Fruit fly (Drosophila melanogaster) Kc167 (cell line): Measurements from ENCODE around the gene CG12016.

Experiments
- Myc ChIP-seq: fragments of >200 bp; optimal IDR thresholded peaks from 2 replicates; lab custom pipeline; 2017; ENCODE audit warnings: missing external identifiers
- Sin3A ChIP-seq: fragments of >200 bp; optimal IDR thresholded peaks from 2 replicates; lab custom pipeline; 2018; ENCODE audit warnings: missing external identifiers
- h ChIP-seq: fragments of >200 bp; optimal IDR thresholded peaks from 3 replicates; lab custom pipeline; 2018; ENCODE audit warnings: missing external identifiers
- insv ChIP-seq: fragments of >200 bp; optimal IDR thresholded peaks from 3 replicates; lab custom pipeline; 2018; ENCODE audit warnings: missing external identifiers
- psq ChIP-seq: fragments of >200 bp; optimal IDR thresholded peaks from 2 replicates; lab custom pipeline; 2017; ENCODE audit warnings: missing external identifiers
- ttk ChIP-seq: sonication (Bioruptor generic); optimal IDR thresholded peaks from 2 replicates; lab custom pipeline; 2017; ENCODE audit warnings: missing external identifiers

The CG12016 gene

DNA sequence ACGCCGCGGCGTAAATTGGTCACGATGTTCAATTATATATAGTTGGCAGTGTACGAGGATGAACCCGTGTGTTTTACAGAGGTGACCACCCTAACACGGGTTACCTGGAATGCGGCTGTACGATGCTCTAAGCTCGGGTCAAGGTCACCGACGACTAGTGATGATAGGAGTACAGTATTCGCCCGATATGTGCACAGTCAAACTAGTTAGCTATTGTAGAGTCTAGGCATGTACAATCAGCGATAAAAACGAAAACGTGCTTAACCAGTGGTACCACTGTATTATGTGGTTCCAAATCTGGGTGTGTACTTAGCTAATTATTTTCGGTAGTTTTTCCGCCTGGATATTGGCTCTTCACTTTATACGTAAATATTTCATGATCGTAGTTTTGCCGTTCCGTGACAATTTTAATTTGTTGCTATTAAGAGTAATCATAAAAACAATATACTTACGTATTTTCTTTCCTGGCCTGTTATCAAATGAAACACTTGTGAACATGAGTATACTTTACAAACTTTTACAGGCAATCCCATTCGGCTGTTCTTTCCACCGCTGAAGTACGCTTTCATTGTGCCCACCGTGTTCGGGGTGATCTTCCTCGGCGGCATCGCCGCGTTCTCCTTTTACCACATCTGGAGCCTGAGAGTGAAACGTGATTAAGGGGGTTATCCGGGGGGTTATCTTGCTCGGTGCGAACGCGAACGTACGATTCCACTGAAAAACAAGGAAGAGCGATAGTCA, 807 bp downstream of the CG12016 start:
- TF ChIP-seq Sin3A (lab: Kevin White, UChicago) (no peak), psq (lab: Kevin White, UChicago) (no peak), Myc (lab: Kevin White, UChicago) (no peak), insv (lab: Kevin White, UChicago) (no peak), h (lab: Kevin White, UChicago) (no peak), ttk (no peak)

DNA sequence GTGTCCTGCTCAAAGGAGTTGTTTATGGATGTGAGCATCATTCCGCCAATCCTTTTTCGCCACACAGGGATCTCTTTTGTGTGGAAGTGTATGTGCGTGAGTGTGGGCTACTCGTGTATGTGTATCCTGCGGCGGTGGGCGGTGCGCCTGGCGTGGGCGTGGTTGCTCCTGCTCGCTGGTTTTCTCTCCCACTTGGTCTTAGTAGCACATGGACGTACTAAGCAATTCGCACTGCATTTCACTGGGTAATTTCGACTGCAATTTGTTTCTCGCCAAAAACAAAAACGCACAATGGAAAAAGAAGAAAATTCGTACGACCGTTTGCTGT, 6.2 kb downstream of the CG12016 start:
- no peak for TF ChIP-seq h (lab: Kevin White, UChicago)
- TF ChIP-seq ttk = no peak
- no peak for TF ChIP-seq insv (lab: Kevin White, UChicago)
- no peak for TF ChIP-seq Sin3A (lab: Kevin White, UChicago)
- TF ChIP-seq Myc (lab: Kevin White, UChicago) = no peak
- TF ChIP-seq psq (lab: Kevin White, UChicago) = no peak

DNA sequence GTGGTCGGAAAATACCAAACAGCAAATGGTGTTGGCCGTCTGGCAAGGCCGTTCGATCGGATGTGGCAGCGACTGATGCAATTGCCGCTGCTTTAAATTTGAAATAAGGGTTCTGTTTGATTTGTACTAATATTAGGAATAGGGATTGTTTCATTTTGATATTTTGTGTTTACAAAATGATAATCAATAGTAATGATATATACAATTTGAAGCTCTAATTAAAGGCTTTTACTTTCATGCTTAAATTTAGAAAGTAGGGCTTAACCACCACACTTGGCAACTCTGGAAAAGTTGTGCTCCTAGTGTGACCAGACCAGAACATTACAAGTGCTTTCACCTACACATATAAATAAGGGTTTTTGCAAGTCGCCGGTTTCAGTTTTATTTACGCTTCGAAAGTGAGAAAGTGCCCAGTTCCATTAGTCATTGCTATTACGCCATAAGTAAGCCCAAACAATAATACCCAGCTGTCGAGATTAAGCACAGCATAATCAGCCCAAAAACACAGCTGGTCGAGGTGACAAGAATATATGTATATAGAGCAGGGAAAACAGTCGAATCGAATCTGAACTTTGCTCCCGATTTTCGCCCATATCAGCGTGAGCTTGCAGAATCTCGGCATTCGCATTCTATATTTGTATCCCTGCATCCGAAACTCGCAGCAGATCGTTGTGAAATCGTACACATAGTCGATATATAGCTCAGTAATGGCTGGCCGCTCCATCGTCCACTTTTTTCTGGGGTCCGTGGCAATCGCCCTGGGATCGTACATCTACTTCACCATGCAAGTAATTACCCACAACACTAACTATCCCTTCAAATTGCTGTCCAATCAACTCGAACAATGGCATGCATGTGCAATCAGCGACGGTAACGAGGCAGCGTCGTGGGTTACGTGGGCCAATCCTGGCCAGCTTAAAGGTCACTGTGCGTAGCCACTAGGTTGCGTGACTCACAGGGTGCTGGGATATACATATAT, 6.9 kb downstream of the CG12016 start, which contains the start of gene Gtpx:
Gene Gtpx (plus strand): TSS at position 341 of the 979 bp plus-strand sequence.
- TF ChIP-seq h (lab: Kevin White, UChicago) (peak; percentile 57), insv (lab: Kevin White, UChicago) (no peak)

DNA sequence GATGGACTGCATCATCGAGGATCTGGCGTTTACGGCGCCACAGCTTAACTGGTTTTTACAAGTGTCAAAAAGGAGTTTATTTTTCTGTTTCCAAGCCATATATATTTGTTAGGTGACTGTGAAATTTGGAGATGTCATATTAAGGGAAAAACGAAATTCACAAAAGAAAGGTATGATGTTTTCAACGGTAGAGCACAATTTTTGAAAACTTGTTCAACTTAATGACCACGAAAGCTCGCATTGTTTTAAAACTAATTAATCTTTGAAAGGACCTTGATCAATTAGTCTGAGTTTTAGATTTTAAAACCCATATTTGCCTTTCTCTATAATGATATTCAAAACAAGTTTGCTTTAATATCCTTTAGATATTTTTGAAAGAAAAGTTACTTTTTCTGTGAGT, 9.4 kb downstream of the CG12016 start, which contains the start of gene Strip:
Gene Strip (minus strand): TSS at position 101 of the 400 bp plus-strand sequence.
- TF ChIP-seq insv (lab: Kevin White, UChicago) (no peak), ttk (no peak), Sin3A (lab: Kevin White, UChicago) (no peak), Myc (lab: Kevin White, UChicago) (no peak), psq (lab: Kevin White, UChicago) (no peak)

DNA sequence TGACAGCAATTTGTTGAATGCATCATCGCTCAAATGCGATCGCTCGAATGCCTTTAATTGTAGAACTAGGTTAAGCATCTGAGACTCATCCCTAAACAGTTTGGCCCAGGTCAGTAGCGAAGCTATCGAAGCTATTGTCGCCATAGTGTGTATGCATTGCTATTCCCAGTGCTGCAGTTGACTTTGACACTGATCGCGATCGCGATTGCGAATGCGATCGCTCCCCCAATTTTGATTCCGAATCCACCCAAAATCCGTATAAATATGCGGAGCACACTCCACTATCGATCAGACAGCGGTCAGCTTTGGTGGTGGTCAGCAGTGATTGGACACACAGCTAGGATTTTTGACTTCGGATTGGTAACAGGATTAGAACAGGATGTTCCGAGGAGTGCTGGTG, 10.4 kb downstream of the CG12016 start, which contains the start of gene CG14961:
Gene CG14961 (plus strand): TSS at position 301 of the 400 bp plus-strand sequence.
- TF ChIP-seq Myc (lab: Kevin White, UChicago) = no peak
- no peak for TF ChIP-seq Sin3A (lab: Kevin White, UChicago)
- TF ChIP-seq ttk = no peak
- no peak for TF ChIP-seq h (lab: Kevin White, UChicago)
- TF ChIP-seq insv (lab: Kevin White, UChicago) = no peak
- no peak for TF ChIP-seq psq (lab: Kevin White, UChicago)

DNA sequence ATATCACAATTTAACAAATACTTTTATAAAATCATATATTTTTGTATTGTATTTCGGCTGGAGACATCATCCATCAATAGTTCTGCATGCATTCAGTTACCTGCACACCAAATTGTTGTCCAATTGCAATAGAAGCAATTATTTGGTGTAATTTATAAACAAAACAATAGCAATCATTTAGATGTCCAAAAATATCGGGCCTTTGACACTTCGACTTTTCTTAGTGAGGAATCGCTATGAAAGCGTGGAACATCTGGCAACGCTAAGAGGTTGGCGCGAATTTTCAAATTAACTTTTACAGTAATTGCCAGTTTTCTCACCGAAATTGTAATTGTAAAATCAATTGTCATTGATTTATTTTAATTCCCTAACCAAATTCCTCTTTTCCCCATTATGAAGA, 15.4 kb downstream of the CG12016 start, which contains the start of gene CG14969:
Gene CG14969 (minus strand): TSS at position 195 of the 400 bp plus-strand sequence.
- TF ChIP-seq insv (lab: Kevin White, UChicago) = no peak
- TF ChIP-seq ttk = no peak
- TF ChIP-seq Myc (lab: Kevin White, UChicago) = no peak
- no peak for TF ChIP-seq psq (lab: Kevin White, UChicago)
- TF ChIP-seq Sin3A (lab: Kevin White, UChicago) = no peak
- TF ChIP-seq h (lab: Kevin White, UChicago) = no peak

DNA sequence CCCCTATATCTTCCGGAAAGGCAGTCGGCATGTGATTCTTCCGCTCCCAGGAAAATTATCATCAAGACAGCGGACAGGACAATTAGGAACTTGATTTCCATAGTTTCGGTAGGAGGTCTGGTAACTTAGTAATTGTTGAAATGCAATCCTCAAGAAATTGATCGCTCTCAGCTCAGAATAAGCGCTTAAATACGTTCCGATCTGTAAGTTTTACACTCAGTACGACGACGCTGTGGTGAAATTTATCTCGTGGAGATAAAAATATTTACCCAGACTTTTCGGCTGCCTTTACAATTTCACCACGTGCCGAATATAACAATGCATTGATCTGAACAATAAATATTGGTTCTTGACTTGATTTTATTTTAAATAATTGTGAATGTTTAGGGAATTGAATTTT, 16.3 kb downstream of the CG12016 start, which contains the start of gene Drsl1:
Gene Drsl1 (minus strand): TSS at position 101 of the 400 bp plus-strand sequence.
- TF ChIP-seq Myc (lab: Kevin White, UChicago) = no peak
- TF ChIP-seq Sin3A (lab: Kevin White, UChicago) = no peak
- no peak for TF ChIP-seq psq (lab: Kevin White, UChicago)
- TF ChIP-seq insv (lab: Kevin White, UChicago) = no peak
- no peak for TF ChIP-seq ttk
- TF ChIP-seq h (lab: Kevin White, UChicago) = no peak

DNA sequence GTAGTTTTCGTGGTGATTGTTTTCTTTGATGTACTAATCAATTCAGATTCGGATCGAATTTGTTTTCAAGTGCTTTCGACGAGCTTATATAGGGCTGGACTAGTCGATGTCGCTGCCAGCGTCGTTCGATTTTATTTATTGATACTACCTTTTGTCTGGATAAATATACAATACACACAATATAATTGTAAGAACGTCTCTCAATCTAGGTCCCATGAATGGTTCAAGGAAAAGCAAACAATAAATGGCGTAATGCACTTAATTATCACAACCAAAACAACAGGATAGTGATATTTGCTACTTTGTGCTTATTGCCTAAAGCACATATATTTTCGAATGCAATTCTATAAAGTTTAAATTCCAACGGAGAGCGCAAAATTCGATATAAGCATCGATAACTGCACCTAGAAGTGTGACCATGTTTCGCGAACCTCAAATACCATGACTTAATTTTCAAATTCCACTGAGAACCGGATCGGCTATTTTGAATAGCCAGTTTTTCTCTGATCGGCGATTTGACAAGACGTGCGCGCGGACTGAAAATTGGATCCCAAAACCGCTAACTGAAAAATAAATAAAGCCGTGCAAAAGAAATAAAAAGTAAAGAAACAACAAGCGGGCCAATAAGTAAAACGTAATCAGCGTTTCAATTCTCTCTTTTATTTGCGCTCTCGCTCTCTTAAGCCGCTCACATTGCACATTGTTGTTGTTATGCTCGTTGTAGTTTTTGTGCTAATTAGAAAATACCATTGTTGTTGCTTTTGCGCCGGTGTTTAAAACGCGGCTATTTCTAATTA, 17.2 kb downstream of the CG12016 start, which contains the start of the genes Drsl6 and kst:
Gene Drsl6 (minus strand): TSS at position 51 of the 797 bp plus-strand sequence.
Gene kst (plus strand): TSS at position 493 of the 797 bp plus-strand sequence.
- TF ChIP-seq psq (lab: Kevin White, UChicago) = no peak
- no peak for TF ChIP-seq h (lab: Kevin White, UChicago)
- no peak for TF ChIP-seq ttk

DNA sequence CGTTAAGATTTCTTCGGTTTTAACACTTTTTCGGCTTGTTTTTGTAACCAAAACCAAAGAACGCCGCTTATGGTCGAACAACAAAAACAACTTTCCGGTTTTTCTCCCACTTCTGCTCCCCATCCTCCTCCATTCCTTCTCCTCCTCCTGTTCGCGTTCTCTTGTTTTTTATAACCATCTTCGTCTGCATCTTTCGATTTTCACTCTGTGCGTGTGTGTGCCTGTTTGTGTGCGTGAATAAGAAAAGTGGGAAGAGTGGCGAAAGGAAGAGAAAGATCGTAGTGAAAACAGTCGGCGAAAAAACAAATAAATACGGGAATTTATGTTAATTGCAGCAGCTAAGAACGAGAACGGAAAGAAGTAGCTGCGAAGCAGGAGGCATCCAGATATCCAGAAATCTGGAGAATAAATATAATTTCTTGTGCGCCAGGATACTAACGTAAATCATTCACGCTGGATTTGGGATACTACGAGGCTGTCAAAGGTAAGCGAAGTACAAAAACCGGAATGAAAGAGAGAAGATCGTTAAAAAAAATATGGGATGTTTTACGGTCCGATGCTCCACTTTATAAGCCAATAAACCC, 18.1 kb downstream of the CG12016 start:
- TF ChIP-seq insv (lab: Kevin White, UChicago) (no peak), ttk (no peak), Sin3A (lab: Kevin White, UChicago) (no peak), h (lab: Kevin White, UChicago) (no peak), psq (lab: Kevin White, UChicago) (no peak)

DNA sequence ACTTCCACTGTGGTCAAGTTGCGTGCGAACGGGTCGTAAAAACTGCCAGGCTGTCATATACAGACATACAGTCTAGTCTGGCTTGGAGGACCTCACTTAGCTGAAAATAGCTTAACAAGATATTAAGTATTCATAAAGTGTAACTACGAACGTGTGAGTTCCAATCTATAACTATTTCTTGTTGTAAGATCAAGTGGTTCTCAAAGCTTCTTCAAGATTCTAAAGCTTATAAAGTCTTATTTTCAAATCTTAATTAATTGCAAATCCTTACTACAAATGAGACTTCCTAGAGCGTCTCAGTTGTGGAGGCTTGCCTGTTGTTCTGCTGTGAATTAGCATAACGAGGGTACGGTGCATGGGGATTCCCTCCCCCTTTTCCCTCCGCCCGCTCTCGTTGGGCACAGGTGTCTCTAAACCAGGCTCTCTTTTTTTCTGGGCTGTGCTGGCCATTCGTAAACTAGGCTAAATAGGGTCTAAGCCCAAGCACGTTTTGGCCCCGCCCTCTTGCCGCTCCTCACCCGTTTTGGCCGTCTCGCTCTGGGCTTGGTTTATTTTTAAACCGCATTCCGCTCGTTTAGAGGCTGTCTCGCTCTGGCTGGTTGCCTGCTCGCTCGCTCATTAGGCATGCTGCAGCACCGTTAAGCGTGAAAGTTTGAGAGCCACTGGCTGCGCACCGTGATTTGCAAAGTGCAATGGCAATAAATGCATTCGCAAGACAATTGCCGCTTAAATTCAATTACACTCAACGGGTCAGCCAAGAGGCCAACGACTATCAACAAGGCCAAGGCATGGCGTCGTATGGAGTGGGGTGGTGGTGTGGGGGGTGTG, 18.9 kb downstream of the CG12016 start:
- TF ChIP-seq insv (lab: Kevin White, UChicago) = no peak
